Fruit fly (Drosophila melanogaster): ENCODE results near the gene spz4.

The spz4 gene

dm6 chr2L:11516526-11517441 is 15.3 kb downstream of the spz4 start, which contains the start of the genes Dlg5 and CG4970:
Dlg5 (minus strand) TSS chr2L:11517081.
CG4970 (plus strand) TSS chr2L:11517391.
- no peak for TF ChIP-seq noc (tag; optimal IDR thresholded peaks at IDR 0.05)

dm6 chr2L:11519532-11519931 is 18.0 kb downstream of the spz4 start, which contains the start of gene CG14929:
CG14929 (plus strand) TSS chr2L:11519832.
- no peak for TF ChIP-seq noc (tag; optimal IDR thresholded peaks at IDR 0.05)

dm6 chr2L:11521185-11521584 is 19.7 kb downstream of the spz4 start, which contains the start of gene CG14930:
CG14930 (minus strand) TSS chr2L:11521285.
- no peak for TF ChIP-seq noc (tag; optimal IDR thresholded peaks at IDR 0.05)

- no peak for TF ChIP-seq noc (tag; optimal IDR thresholded peaks at IDR 0.05)
These were observed 21.2 kb downstream of the spz4 start, which contains the start of gene CG43153 for dm6 chr2L:11522676-11523075. CG43153 (minus strand) TSS chr2L:11522776.

DNA sequence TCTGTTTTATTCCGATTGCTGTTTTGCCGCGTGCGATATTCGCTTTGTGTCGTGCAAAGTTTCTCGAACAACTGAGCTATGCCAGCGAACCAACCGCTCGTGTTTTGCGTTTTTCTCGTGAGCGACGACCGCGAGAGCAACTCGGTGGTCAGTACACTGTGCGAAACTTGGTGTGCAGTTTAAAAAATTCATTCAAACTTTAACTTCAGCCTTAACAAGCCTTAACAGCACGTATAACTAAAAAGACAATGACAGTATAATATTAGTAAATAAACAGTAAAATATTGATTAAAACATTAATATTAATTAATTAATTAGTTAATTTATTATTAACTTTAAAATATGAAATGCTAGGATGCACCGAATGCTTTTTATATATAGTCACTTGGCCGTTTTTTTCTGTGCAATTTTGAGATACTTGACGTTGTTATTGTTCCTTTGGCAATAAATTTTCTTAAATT is 26.6 kb downstream of the spz4 start, which contains the start of gene CG31705:
Gene CG31705, minus strand, starts transcription at position 77 of the 461 bp plus-strand sequence.
- TF ChIP-seq noc (tag; optimal IDR thresholded peaks at IDR 0.05), result peak; percentile 87

DNA sequence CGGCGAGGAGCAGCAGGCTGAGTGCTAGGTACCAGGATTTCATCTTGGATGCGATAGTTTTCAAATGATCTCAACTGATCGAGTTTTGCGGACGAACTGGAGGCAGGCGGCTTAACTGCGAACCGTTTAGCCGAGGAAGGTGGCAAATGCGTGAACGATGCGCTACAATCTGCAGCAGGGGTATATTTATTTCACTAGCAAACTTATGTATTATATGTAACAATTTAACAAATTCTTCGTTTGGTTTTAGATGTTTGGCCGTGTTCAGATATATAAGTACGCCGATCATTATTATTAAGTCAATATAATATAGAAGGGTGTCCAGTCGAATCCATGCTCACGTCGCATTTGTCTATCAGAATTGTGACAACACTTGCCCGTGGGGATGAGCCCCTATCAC is 29.4 kb downstream of the spz4 start, which contains the start of gene CG31706:
Gene CG31706, minus strand, starts transcription at position 101 of the 400 bp plus-strand sequence.
- no peak for TF ChIP-seq noc (tag; optimal IDR thresholded peaks at IDR 0.05)

DNA sequence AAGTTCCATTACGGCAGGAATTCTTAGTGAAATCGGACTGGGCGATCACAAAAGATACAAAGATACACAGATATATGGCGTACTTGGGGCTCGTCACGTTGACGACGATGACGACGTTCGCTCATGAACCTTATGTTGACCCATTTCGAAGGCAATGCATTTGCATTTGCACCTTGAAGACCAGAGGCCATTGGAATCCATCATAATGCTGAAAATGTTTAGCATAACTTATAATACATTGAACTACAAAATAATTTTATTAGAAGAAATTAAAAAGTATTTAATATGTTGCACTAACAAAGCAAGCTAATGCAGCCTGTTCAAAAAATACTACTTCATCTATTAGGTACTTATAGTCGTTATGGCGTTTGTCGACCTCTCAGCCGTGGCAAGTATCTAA is 30.0 kb downstream of the spz4 start, which contains the start of gene CG34162:
Gene CG34162, plus strand, starts transcription at position 301 of the 400 bp plus-strand sequence.
- no peak for TF ChIP-seq noc (tag; optimal IDR thresholded peaks at IDR 0.05)

DNA sequence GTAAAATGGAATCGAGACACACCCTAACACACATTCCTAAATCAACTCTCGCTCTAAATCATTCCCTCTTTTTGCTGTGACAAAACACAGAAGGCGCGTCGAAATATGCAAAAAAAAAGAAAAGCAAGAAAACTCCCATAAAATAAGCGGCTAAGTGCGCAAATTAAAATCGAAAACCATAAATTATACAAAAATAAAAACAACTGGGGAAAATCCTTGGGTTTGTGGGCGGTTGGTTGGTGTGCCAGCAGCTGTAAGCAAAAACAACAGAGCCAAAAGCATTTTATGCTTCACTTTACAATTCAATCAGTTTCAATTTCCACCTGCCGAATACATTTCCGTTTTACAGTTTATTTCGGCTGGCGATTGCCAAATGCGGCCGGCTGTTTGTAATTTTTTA is 34.3 kb downstream of the spz4 start, which contains the start of gene CG43438:
Gene CG43438, plus strand, starts transcription at position 301 of the 400 bp plus-strand sequence.
- no peak for TF ChIP-seq noc (tag; optimal IDR thresholded peaks at IDR 0.05)

dm6 chr2L:11553825-11554224 is 52.3 kb downstream of the spz4 start:
- TF ChIP-seq noc (tag; optimal IDR thresholded peaks at IDR 0.05), result no peak
